Worm (Caenorhabditis elegans) whole organism, young adult: ENCODE measurements around the gene his-69.

ENCODE experiments used
- B0336.3 ChIP-seq: fragments of 200-800 bp; sonication (Bioruptor generic); IDR thresholded peaks from 2 replicates; pipeline ENCODE4 v1.3.6; 2022; ENCODE audit warnings: missing genetic modification characterization, missing compliant biosample characterization
- C17E4.6 ChIP-seq: fragments of 200-800 bp; sonication (Bioruptor generic); IDR thresholded peaks from 2 replicates; pipeline ENCODE4 v1.3.6; 2022; ENCODE audit warnings: missing genetic modification reagents, missing genetic modification characterization, missing compliant biosample characterization
- F33H1.4 ChIP-seq: fragments of 200-800 bp; sonication (Bioruptor generic); IDR thresholded peaks from 2 replicates; pipeline ENCODE4 v1.3.6; 2022; ENCODE audit warnings: missing genetic modification reagents, missing genetic modification characterization, missing compliant biosample characterization
- F57A8.1 ChIP-seq: fragments of 200-800 bp; sonication (Bioruptor generic); optimal IDR thresholded peaks from 2 replicates; lab custom pipeline; 2018; ENCODE audit warnings: mild to moderate bottlenecking, missing genetic modification characterization, moderate library complexity, missing compliant biosample characterization
- K12H6.12 ChIP-seq: fragments of 200-800 bp; sonication (Bioruptor generic); optimal IDR thresholded peaks from 2 replicates; lab custom pipeline; 2018; ENCODE audit warnings: mild to moderate bottlenecking, missing genetic modification characterization, missing compliant biosample characterization
- Y79H2A.3 ChIP-seq: fragments of 200-800 bp; sonication (Bioruptor generic); conservative IDR thresholded peaks from 2 replicates; pipeline ENCODE4 v1.3.6; 2022; ENCODE audit warnings: missing genetic modification reagents, missing genetic modification characterization, missing compliant biosample characterization
- Y95B8A.8 ChIP-seq: fragments of 200-800 bp; sonication (Bioruptor generic); IDR thresholded peaks from 2 replicates; pipeline ENCODE4 v1.3.6; 2022; ENCODE audit warnings: missing genetic modification reagents, missing genetic modification characterization, missing compliant biosample characterization
- ZK185.1 ChIP-seq: sonication (generic microtip); optimal IDR thresholded peaks from 2 replicates; lab custom pipeline; 2016; ENCODE audit warnings: mild to moderate bottlenecking, missing genetic modification characterization, missing compliant biosample characterization; ENCODE audit not compliant: poor library complexity, severe bottlenecking
- ama-1 ChIP-seq, 3 experiments: fragments of 150-350 bp in 1 of 3; sonication (generic microtip) in 2 of 3; optimal IDR thresholded peaks; 2 replicates each; lab custom pipeline; 2014 to 2018; ENCODE audit warnings: missing biosample characterization in 2 of 3, missing genetic modification characterization in 2 of 3, missing genetic modification reagents in 2 of 3
- aptf-2 ChIP-seq: fragments of 200-800 bp; sonication (Bioruptor generic); conservative IDR thresholded peaks from 2 replicates; pipeline ENCODE4 v1.3.6; 2022; ENCODE audit warnings: missing genetic modification reagents, missing genetic modification characterization, missing compliant biosample characterization
- atf-7 ChIP-seq: sonication (generic microtip); optimal IDR thresholded peaks from 2 replicates; lab custom pipeline; 2017; ENCODE audit warnings: mild to moderate bottlenecking, missing genetic modification characterization, missing compliant biosample characterization
- attf-3 ChIP-seq: fragments of 200-800 bp; sonication (Bioruptor generic); conservative IDR thresholded peaks from 2 replicates; pipeline ENCODE4 v1.3.6; 2022; ENCODE audit warnings: missing genetic modification reagents, missing genetic modification characterization, missing compliant biosample characterization
- attf-5 ChIP-seq: fragments of 200-800 bp; sonication (Bioruptor generic); optimal IDR thresholded peaks from 2 replicates; lab custom pipeline; 2018; ENCODE audit warnings: mild to moderate bottlenecking, missing genetic modification characterization, missing compliant biosample characterization
- bed-1 ChIP-seq: fragments of 200-800 bp; sonication (Bioruptor generic); IDR thresholded peaks from 2 replicates; pipeline ENCODE4 v1.3.6; 2022; ENCODE audit warnings: missing genetic modification reagents, missing genetic modification characterization, missing compliant biosample characterization
- bed-2 ChIP-seq: fragments of 200-800 bp; sonication (Bioruptor generic); IDR thresholded peaks from 2 replicates; pipeline ENCODE4 v1.3.6; 2022; ENCODE audit warnings: missing genetic modification reagents, missing genetic modification characterization, missing compliant biosample characterization
- cebp-1 ChIP-seq, 2 experiments: fragments of 200-800 bp in 1 of 2; sonication (Bioruptor generic) in 1 of 2; sonication (generic microtip) in 1 of 2; IDR thresholded peaks in 1 of 2; optimal IDR thresholded peaks in 1 of 2; 2 replicates each; pipeline versions ENCODE4 v1.3.6 to Lab custom; 2017 to 2022; ENCODE audit warnings: missing compliant biosample characterization in 2 of 2, missing genetic modification characterization in 2 of 2, mild to moderate bottlenecking in 1 of 2, missing genetic modification reagents in 1 of 2, moderate library complexity in 1 of 2
- ceh-27 ChIP-seq: fragments of 200-800 bp; sonication (Bioruptor generic); optimal IDR thresholded peaks from 2 replicates; lab custom pipeline; 2018; ENCODE audit warnings: mild to moderate bottlenecking, missing genetic modification characterization, moderate library complexity, missing compliant biosample characterization
- ceh-58 ChIP-seq: fragments of 200-800 bp; sonication (Bioruptor generic); IDR thresholded peaks from 2 replicates; pipeline ENCODE4 v1.3.6; 2022; ENCODE audit warnings: missing genetic modification characterization, missing compliant biosample characterization
- ceh-79 ChIP-seq: sonication (generic microtip); optimal IDR thresholded peaks from 2 replicates; lab custom pipeline; 2017; ENCODE audit warnings: mild to moderate bottlenecking, missing genetic modification characterization, missing compliant biosample characterization
- ceh-91 ChIP-seq: fragments of 200-800 bp; sonication (Bioruptor generic); IDR thresholded peaks from 2 replicates; pipeline ENCODE4 v1.3.6; 2022; ENCODE audit warnings: missing genetic modification reagents, missing genetic modification characterization, missing compliant biosample characterization
- dox-1 ChIP-seq: fragments of 200-800 bp; sonication (Bioruptor generic); IDR thresholded peaks from 2 replicates; pipeline ENCODE4 v1.3.6; 2022; ENCODE audit warnings: missing genetic modification reagents, missing genetic modification characterization, missing compliant biosample characterization
- dpl-1 ChIP-seq: fragments of 150-350 bp; optimal IDR thresholded peaks from 2 replicates; lab custom pipeline; 2014; ENCODE audit warnings: missing biosample characterization, missing genetic modification reagents, missing genetic modification characterization
- efl-1 ChIP-seq: fragments of 150-350 bp; optimal IDR thresholded peaks from 2 replicates; lab custom pipeline; 2014; ENCODE audit warnings: missing biosample characterization, missing genetic modification reagents, missing genetic modification characterization
- ekl-4 ChIP-seq: fragments of 200-800 bp; sonication (Bioruptor generic); IDR thresholded peaks from 2 replicates; pipeline ENCODE4 v1.3.6; 2022; ENCODE audit warnings: missing genetic modification reagents, missing genetic modification characterization, missing compliant biosample characterization
- gei-17 ChIP-seq: fragments of 200-800 bp; sonication (Bioruptor generic); optimal IDR thresholded peaks from 2 replicates; lab custom pipeline; 2018; ENCODE audit warnings: mild to moderate bottlenecking, missing genetic modification characterization, missing compliant biosample characterization
- hlh-12 ChIP-seq: sonication (generic microtip); optimal IDR thresholded peaks from 2 replicates; lab custom pipeline; 2016; ENCODE audit warnings: missing genetic modification characterization, missing compliant biosample characterization
- hmg-1.2 ChIP-seq: fragments of 200-800 bp; sonication (Bioruptor generic); IDR thresholded peaks from 2 replicates; pipeline ENCODE4 v1.3.6; 2022; ENCODE audit warnings: missing genetic modification reagents, missing genetic modification characterization, missing compliant biosample characterization
- lin-35 ChIP-seq, 3 experiments: fragments of 150-350 bp in 2 of 3; sonication (generic microtip) in 1 of 3; optimal IDR thresholded peaks; 2 replicates each; lab custom pipeline; 2014 to 2018; ENCODE audit warnings: missing biosample characterization in 3 of 3, missing genetic modification characterization in 3 of 3, missing genetic modification reagents in 3 of 3
- lin-40 ChIP-seq: sonication (generic microtip); optimal IDR thresholded peaks from 2 replicates; lab custom pipeline; 2016; ENCODE audit warnings: missing genetic modification characterization, mild to moderate bottlenecking, missing compliant biosample characterization, missing genotype, missing genetic modification reagents
- lin-54 ChIP-seq: fragments of 200-800 bp; sonication (Bioruptor generic); optimal IDR thresholded peaks from 2 replicates; lab custom pipeline; 2018; ENCODE audit warnings: mild to moderate bottlenecking, missing genetic modification characterization, missing compliant biosample characterization
- madf-10 ChIP-seq: sonication (generic microtip); optimal IDR thresholded peaks from 2 replicates; lab custom pipeline; 2016; ENCODE audit warnings: mild to moderate bottlenecking, missing genetic modification characterization, missing compliant biosample characterization
- madf-3 ChIP-seq: fragments of 200-800 bp; sonication (Bioruptor generic); IDR thresholded peaks from 2 replicates; pipeline ENCODE4 v1.3.6; 2022; ENCODE audit warnings: missing genetic modification reagents, missing genetic modification characterization, missing compliant biosample characterization
- mcd-1 ChIP-seq: fragments of 200-800 bp; sonication (Bioruptor generic); IDR thresholded peaks from 2 replicates; pipeline ENCODE4 v1.3.6; 2022; ENCODE audit warnings: missing genetic modification reagents, missing genetic modification characterization, missing compliant biosample characterization
- mel-28 ChIP-seq: sonication (generic microtip); optimal IDR thresholded peaks from 2 replicates; lab custom pipeline; 2016; ENCODE audit warnings: borderline replicate concordance, mild to moderate bottlenecking, missing genetic modification characterization, missing compliant biosample characterization
- nfyb-1 ChIP-seq: fragments of 200-800 bp; sonication (Bioruptor generic); IDR thresholded peaks from 2 replicates; pipeline ENCODE4 v1.3.6; 2022; ENCODE audit warnings: missing genetic modification reagents, missing genetic modification characterization, missing compliant biosample characterization
- nhr-120 ChIP-seq: fragments of 200-800 bp; sonication (Bioruptor generic); IDR thresholded peaks from 2 replicates; pipeline ENCODE4 v1.3.6; 2022; ENCODE audit warnings: missing genetic modification characterization, missing compliant biosample characterization
- nhr-27 ChIP-seq: fragments of 200-800 bp; sonication (Bioruptor generic); optimal IDR thresholded peaks from 2 replicates; lab custom pipeline; 2018; ENCODE audit warnings: mild to moderate bottlenecking, missing genetic modification characterization, moderate library complexity, missing compliant biosample characterization
- nhr-80 ChIP-seq: sonication (generic microtip); optimal IDR thresholded peaks from 2 replicates; lab custom pipeline; 2016; ENCODE audit warnings: missing genetic modification characterization, missing compliant biosample characterization
- pbrm-1 ChIP-seq: fragments of 200-800 bp; sonication (Bioruptor generic); IDR thresholded peaks from 2 replicates; pipeline ENCODE4 v1.3.6; 2022; ENCODE audit warnings: missing genetic modification reagents, missing genetic modification characterization, missing compliant biosample characterization
- sdz-38 ChIP-seq: sonication (generic microtip); optimal IDR thresholded peaks from 2 replicates; lab custom pipeline; 2016; ENCODE audit warnings: missing genotype, missing genetic modification characterization, missing compliant biosample characterization
- snpc-4 ChIP-seq, 5 experiments: fragments of 150-350 bp in 1 of 5; sonication (generic microtip) in 4 of 5; optimal IDR thresholded peaks; 2 replicates each; lab custom pipeline; 2014 to 2018; ENCODE audit warnings: missing genetic modification characterization in 5 of 5, missing biosample characterization in 3 of 5, antibody characterized with exemption in 2 of 5, mild to moderate bottlenecking in 2 of 5, missing compliant biosample characterization in 2 of 5, missing genotype in 2 of 5, moderate library complexity in 2 of 5, missing genetic modification reagents in 1 of 5
- somi-1 ChIP-seq: fragments of 200-800 bp; sonication (Bioruptor generic); optimal IDR thresholded peaks from 2 replicates; lab custom pipeline; 2018; ENCODE audit warnings: mild to moderate bottlenecking, missing genetic modification characterization, missing compliant biosample characterization
- unc-62 ChIP-seq: fragments of 150-350 bp; optimal IDR thresholded peaks from 2 replicates; lab custom pipeline; 2014; ENCODE audit warnings: missing biosample characterization, missing genetic modification reagents, missing genetic modification characterization
- zfh-2 ChIP-seq: fragments of 200-800 bp; sonication (Bioruptor generic); conservative IDR thresholded peaks from 2 replicates; pipeline ENCODE4 v1.3.6; 2022; ENCODE audit warnings: missing genetic modification reagents, missing genetic modification characterization, missing compliant biosample characterization
- ztf-22 ChIP-seq: fragments of 200-800 bp; sonication (Bioruptor generic); optimal IDR thresholded peaks from 2 replicates; lab custom pipeline; 2018; ENCODE audit warnings: mild to moderate bottlenecking, missing genetic modification characterization, moderate library complexity, missing compliant biosample characterization
- ztf-25 ChIP-seq: fragments of 200-800 bp; sonication (Bioruptor generic); IDR thresholded peaks from 2 replicates; pipeline ENCODE4 v1.3.6; 2022; ENCODE audit warnings: missing genetic modification reagents, missing genetic modification characterization, missing compliant biosample characterization
- ztf-26 ChIP-seq: sonication (generic microtip); optimal IDR thresholded peaks from 2 replicates; lab custom pipeline; 2017; ENCODE audit warnings: missing genetic modification characterization, missing compliant biosample characterization

his-69 gene

ce11 chrIII:4087565-4087964, 29.0 kb upstream of the his-69 start:
- TF ChIP-seq snpc-4 (GFP tag; optimal IDR thresholded peaks at IDR 0.05; lab: Kevin White, UChicago) = no peak
- TF ChIP-seq snpc-4 (tag; optimal IDR thresholded peaks at IDR 0.05; lab: Kevin White, UChicago) = peak in 3 of 4 experiments; percentile 15 to 42 (median 23)
- TF ChIP-seq ceh-27 = peak; percentile 33
- no peak for TF ChIP-seq ceh-79 (tag; lab: Kevin White, UChicago)
- TF ChIP-seq bed-1 = no peak
- no peak for TF ChIP-seq unc-62 (GFP tag; lab: Kevin White, UChicago)
- no peak for TF ChIP-seq attf-3 (GFP tag; lab: Robert Waterston, UW)
- peak; percentile 59 for TF ChIP-seq mcd-1 (GFP tag; lab: Robert Waterston, UW)
- no peak for TF ChIP-seq ceh-91 (GFP tag; lab: Robert Waterston, UW)
- no peak for TF ChIP-seq mel-28 (tag; lab: Kevin White, UChicago)
- TF ChIP-seq aptf-2 (GFP tag; lab: Robert Waterston, UW) = no peak
- TF ChIP-seq ztf-22 = no peak
- peak; percentile 75 for TF ChIP-seq dpl-1 (GFP tag; lab: Kevin White, UChicago)
- no peak for TF ChIP-seq ztf-25
- TF ChIP-seq zfh-2 (GFP tag; lab: Robert Waterston, UW) = peak; percentile 91
- no peak for TF ChIP-seq gei-17 (GFP tag; lab: Kevin White, UChicago)
- TF ChIP-seq F33H1.4 (GFP tag; lab: Robert Waterston, UW) = no peak
- TF ChIP-seq hmg-1.2 = peak; percentile 56
- peak; percentile 87 for TF ChIP-seq lin-54 (GFP tag; lab: Kevin White, UChicago)
- 0 out of 2 replicates have a peak, but pooled peaks have one; percentile 56 for TF ChIP-seq nfyb-1 (GFP tag; lab: Robert Waterston, UW)
- TF ChIP-seq efl-1 (GFP tag; lab: Kevin White, UChicago) = peak; percentile 59
- TF ChIP-seq sdz-38 (tag; lab: Kevin White, UChicago) = no peak
- peak; percentile 73 for TF ChIP-seq K12H6.12 (tag; lab: Kevin White, UChicago)
- TF ChIP-seq bed-2 = no peak
- TF ChIP-seq nhr-27 (tag; lab: Kevin White, UChicago) = no peak
- no peak for TF ChIP-seq hlh-12 (tag; lab: Kevin White, UChicago)
- TF ChIP-seq ztf-26 (tag; lab: Kevin White, UChicago) = peak; percentile 41
- no peak for TF ChIP-seq madf-10
- no peak for TF ChIP-seq ceh-58
- no peak for TF ChIP-seq Y79H2A.3 (GFP tag; lab: Robert Waterston, UW)
- TF ChIP-seq somi-1 (GFP tag; lab: Kevin White, UChicago) = peak; percentile 61
- TF ChIP-seq pbrm-1 (GFP tag; lab: Robert Waterston, UW) = no peak
- peak; percentile 63 for TF ChIP-seq ama-1 (optimal IDR thresholded peaks at IDR 0.05; lab: Kevin White, UChicago)
- no peak for TF ChIP-seq ama-1 (GFP tag; optimal IDR thresholded peaks at IDR 0.05; lab: Kevin White, UChicago)
- TF ChIP-seq nhr-80 (tag; lab: Kevin White, UChicago) = peak; percentile 29
- TF ChIP-seq ZK185.1 (tag; lab: Kevin White, UChicago) = peak; percentile 20
- peak; percentile 23 for TF ChIP-seq lin-40 (tag; lab: Kevin White, UChicago)
- TF ChIP-seq nhr-120 (GFP tag; lab: Robert Waterston, UW) = no peak
- peak; percentile 94 for TF ChIP-seq attf-5 (GFP tag; lab: Kevin White, UChicago)
- no peak for TF ChIP-seq F57A8.1 (GFP tag; lab: Kevin White, UChicago)
- peak; percentile 43; the same call in 1 of the 2 replicates for TF ChIP-seq B0336.3 (GFP tag; lab: Robert Waterston, UW)
- TF ChIP-seq atf-7 (tag; lab: Kevin White, UChicago) = no peak
- peak; percentile 60; the same call in 1 of the 2 replicates for TF ChIP-seq ekl-4
- peak; percentile 98 for TF ChIP-seq madf-3
- TF ChIP-seq C17E4.6 (GFP tag; lab: Robert Waterston, UW) = no peak
- TF ChIP-seq dox-1 (GFP tag; lab: Robert Waterston, UW) = peak; percentile 64; the same call in 1 of the 2 replicates
- peak in 1 of 3 experiments; percentile 62 for TF ChIP-seq lin-35 (GFP tag; optimal IDR thresholded peaks at IDR 0.05; lab: Kevin White, UChicago)
- no peak for TF ChIP-seq Y95B8A.8 (GFP tag; lab: Robert Waterston, UW)
- peak; percentile 86 for TF ChIP-seq cebp-1 (GFP tag; IDR thresholded peaks at IDR 0.05; lab: Robert Waterston, UW)
- peak; percentile 92 for TF ChIP-seq cebp-1 (tag; optimal IDR thresholded peaks at IDR 0.05; lab: Kevin White, UChicago)
